Fruit fly (Drosophila melanogaster): ENCODE data around the gene ais.

The ais gene

dm6 chr3L:17791495-17791894 is 13.0 kb downstream of the ais start (continued):
- peak; percentile 41 for TF ChIP-seq CG15514 (GFP tag; optimal IDR thresholded peaks at IDR 0.05)
- peak; percentile 42 for TF ChIP-seq CG9817 (tag; optimal IDR thresholded peaks at IDR 0.05)
- TF ChIP-seq BEAF-32 (GFP tag; optimal IDR thresholded peaks at IDR 0.05) = no peak
- no peak for TF ChIP-seq CG15073 (GFP tag; optimal IDR thresholded peaks at IDR 0.05)
- peak; percentile 63 for TF ChIP-seq CG17568 (GFP tag; optimal IDR thresholded peaks at IDR 0.05)
- no peak for TF ChIP-seq YL-1 (GFP tag; optimal IDR thresholded peaks at IDR 0.05)
- TF ChIP-seq CG2875 (GFP tag; optimal IDR thresholded peaks at IDR 0.05) = no peak
- no peak for TF ChIP-seq ap (GFP tag; IDR thresholded peaks at IDR 0.05)
- TF ChIP-seq D19A (tag; optimal IDR thresholded peaks at IDR 0.05) = no peak
- TF ChIP-seq CG18599 (GFP tag; optimal IDR thresholded peaks at IDR 0.05) = peak; percentile 91
- no peak for TF ChIP-seq jigr1 (GFP tag; IDR thresholded peaks at IDR 0.05)
- TF ChIP-seq CG10209 (GFP tag; optimal IDR thresholded peaks at IDR 0.05) = peak; percentile 57
- no peak for TF ChIP-seq CG10565 (GFP tag; optimal IDR thresholded peaks at IDR 0.05)
- no peak for TF ChIP-seq CG4404 (GFP tag; IDR thresholded peaks at IDR 0.05)
- no peak for TF ChIP-seq bigmax (GFP tag; optimal IDR thresholded peaks at IDR 0.05)
- TF ChIP-seq exex (tag; optimal IDR thresholded peaks at IDR 0.05) = peak; percentile 34
- TF ChIP-seq CG12219 (GFP tag; optimal IDR thresholded peaks at IDR 0.05) = no peak
- TF ChIP-seq sc (optimal IDR thresholded peaks at IDR 0.05) = no peak
- TF ChIP-seq sc (GFP tag; optimal IDR thresholded peaks at IDR 0.05) = no peak
- no peak for TF ChIP-seq Taf1 (GFP tag; IDR thresholded peaks at IDR 0.05)
- TF ChIP-seq CG6813 (GFP tag; optimal IDR thresholded peaks at IDR 0.05) = peak; percentile 79
- TF ChIP-seq bsh (GFP tag; optimal IDR thresholded peaks at IDR 0.05) = no peak
- no peak for TF ChIP-seq Sry-δ (GFP tag; optimal IDR thresholded peaks at IDR 0.05)
- TF ChIP-seq zfh1 (GFP tag; IDR thresholded peaks at IDR 0.05) = no peak
- no peak for TF ChIP-seq Usf (GFP tag; optimal IDR thresholded peaks at IDR 0.05)
- TF ChIP-seq fd96Cb (tag; optimal IDR thresholded peaks at IDR 0.05) = no peak
- TF ChIP-seq CG3407 (GFP tag; optimal IDR thresholded peaks at IDR 0.05) = no peak
- TF ChIP-seq Hsf (GFP tag; optimal IDR thresholded peaks at IDR 0.05) = no peak
- TF ChIP-seq Ets97D (GFP tag; optimal IDR thresholded peaks at IDR 0.05) = no peak
- no peak for TF ChIP-seq zf30C (GFP tag; optimal IDR thresholded peaks at IDR 0.05)
- no peak for TF ChIP-seq D (optimal IDR thresholded peaks at IDR 0.05)
- no peak for TF ChIP-seq D (GFP tag; optimal IDR thresholded peaks at IDR 0.05)
- no peak for TF ChIP-seq Gsc (GFP tag; IDR thresholded peaks at IDR 0.05)
- TF ChIP-seq pfk (GFP tag; optimal IDR thresholded peaks at IDR 0.05) = peak; percentile 4
- TF ChIP-seq Rx (GFP tag; IDR thresholded peaks at IDR 0.05) = no peak
- no peak for TF ChIP-seq peb (GFP tag; IDR thresholded peaks at IDR 0.05)
- no peak for TF ChIP-seq CG43689 (GFP tag; IDR thresholded peaks at IDR 0.05)
- TF ChIP-seq CG3163 (GFP tag; optimal IDR thresholded peaks at IDR 0.05) = no peak
- TF ChIP-seq Bdp1 (GFP tag; optimal IDR thresholded peaks at IDR 0.05) = no peak
- peak; percentile 79 for TF ChIP-seq BtbVII (GFP tag; optimal IDR thresholded peaks at IDR 0.05)
- TF ChIP-seq Stat92E (GFP tag; optimal IDR thresholded peaks at IDR 0.05) = no peak
- TF ChIP-seq stwl (tag; optimal IDR thresholded peaks at IDR 0.05) = no peak
- TF ChIP-seq CG9609 (GFP tag; optimal IDR thresholded peaks at IDR 0.05) = no peak
- TF ChIP-seq wdn (GFP tag; IDR thresholded peaks at IDR 0.05) = no peak
- no peak for TF ChIP-seq slp2 (GFP tag; optimal IDR thresholded peaks at IDR 0.05)
- TF ChIP-seq HLH54F (GFP tag; optimal IDR thresholded peaks at IDR 0.05) = no peak
- TF ChIP-seq CG4328 (GFP tag; optimal IDR thresholded peaks at IDR 0.05) = peak; percentile 13
- TF ChIP-seq Hr51 (GFP tag; optimal IDR thresholded peaks at IDR 0.05) = no peak
- no peak for TF ChIP-seq gro (GFP tag; optimal IDR thresholded peaks at IDR 0.05)
- TF ChIP-seq CG13296 (GFP tag; optimal IDR thresholded peaks at IDR 0.05) = no peak
- no peak for TF ChIP-seq Rfx (GFP tag; IDR thresholded peaks at IDR 0.05)
- TF ChIP-seq CG6683 (GFP tag; optimal IDR thresholded peaks at IDR 0.05) = no peak

Measured in whole organism, embryonic.